Fruit fly (Drosophila melanogaster): ENCODE measurements around the gene CG10298.

DNA sequence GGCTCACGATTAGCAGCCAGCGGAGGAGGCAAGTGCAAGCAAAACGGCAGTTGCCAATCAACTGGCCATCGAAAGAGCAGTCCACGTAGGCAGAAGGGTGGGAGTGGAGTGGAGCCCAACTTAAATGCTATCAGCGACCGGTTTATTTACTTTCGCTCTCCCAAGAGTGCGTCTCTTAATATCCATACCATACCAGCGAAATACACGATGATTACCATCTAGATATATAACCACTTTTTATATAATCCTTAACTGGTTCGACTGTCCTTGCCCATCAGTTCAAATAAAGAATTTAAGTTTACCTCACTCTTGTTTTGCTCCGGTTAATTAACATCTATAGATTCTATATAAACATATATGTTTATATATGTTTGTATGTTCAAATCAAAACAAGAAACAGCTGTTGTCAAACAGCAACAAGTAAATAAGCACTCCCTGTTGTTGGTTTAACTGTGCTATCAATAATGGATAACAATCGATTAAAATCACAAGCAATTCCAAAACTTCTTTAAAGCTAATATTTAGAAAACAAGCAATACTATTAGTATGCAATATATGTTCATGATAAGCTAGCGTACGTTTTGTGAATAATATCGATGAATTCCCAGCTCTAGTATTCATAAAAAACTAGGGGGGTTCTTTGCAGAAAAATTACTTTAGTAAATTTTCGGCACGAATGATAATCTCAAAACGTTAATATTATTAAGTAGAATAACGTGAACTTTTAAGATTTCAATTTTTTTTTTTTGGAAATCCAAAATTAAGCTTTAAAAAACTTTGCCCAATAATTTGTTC, 30.9 kb downstream of the CG10298 start:
- TF ChIP-seq Sin3A (optimal IDR thresholded peaks at IDR 0.05) (no peak), ttk (optimal IDR thresholded peaks at IDR 0.05) (no peak), h (optimal IDR thresholded peaks at IDR 0.05) (no peak), insv (optimal IDR thresholded peaks at IDR 0.05) (no peak)
